Worm (Caenorhabditis elegans) whole organism, late embryonic: ENCODE data around the gene C10G8.3.

Experiments used
- ama-1 ChIP-seq: fragments of 150-350 bp; optimal IDR thresholded peaks from 2 replicates; lab custom pipeline; 2014
- dmd-4 ChIP-seq: sonication (generic microtip); optimal IDR thresholded peaks from 2 replicates; lab custom pipeline; 2016; ENCODE audit warnings: borderline replicate concordance, missing genetic modification characterization, missing compliant biosample characterization
- pqm-1 ChIP-seq: sonication (generic microtip); optimal IDR thresholded peaks from 2 replicates; lab custom pipeline; 2016; ENCODE audit warnings: missing genetic modification characterization, missing compliant biosample characterization
- sox-4 ChIP-seq: sonication (generic microtip); optimal IDR thresholded peaks from 2 replicates; lab custom pipeline; 2017; ENCODE audit warnings: mild to moderate bottlenecking, missing genetic modification characterization, inconsistent platforms, missing compliant biosample characterization

- TF ChIP-seq sox-4: no peak
- TF ChIP-seq pqm-1 (tag; lab: Kevin White, UChicago): no peak
- no peak for TF ChIP-seq ama-1 (lab: Kevin White, UChicago)
- no peak for TF ChIP-seq dmd-4 (tag; lab: Kevin White, UChicago)
Observed at ce11 chrV:5362220-5362619, 49.7 kb downstream of the C10G8.3 start.
